Fruit fly (Drosophila melanogaster): Measurements from ENCODE around the gene CG6041.
A peak's percentile ranks its signal among the peaks of the same experiment; 100 is the strongest.

CG6041 gene

dm6 chrX:5900146-5901093 is 47.5 kb upstream of the CG6041 start, which contains the start of gene Act5C (continued):
- peak; percentile 95 for TF ChIP-seq Hnf4 (GFP tag; optimal IDR thresholded peaks at IDR 0.05)
- peak; percentile 66 for TF ChIP-seq Hr83 (GFP tag; optimal IDR thresholded peaks at IDR 0.05; ENCODE audit: poor library complexity, severe bottlenecking)

- TF ChIP-seq Vsx2 (GFP tag; optimal IDR thresholded peaks at IDR 0.05; ENCODE audit: partially characterized antibody) (no peak), ey (GFP tag; optimal IDR thresholded peaks at IDR 0.05) (peak; percentile 14), Abd-B (GFP tag; optimal IDR thresholded peaks at IDR 0.05) (no peak), brk (GFP tag; optimal IDR thresholded peaks at IDR 0.05) (peak; percentile 6), foxo (GFP tag; optimal IDR thresholded peaks at IDR 0.05) (peak in 1 of 2 experiments; percentile 42), br (GFP tag; optimal IDR thresholded peaks at IDR 0.05) (peak; percentile 33), N (GFP tag; optimal IDR thresholded peaks at IDR 0.05) (no peak), Rel (GFP tag; optimal IDR thresholded peaks at IDR 0.05) (no peak), Rel (tag; optimal IDR thresholded peaks at IDR 0.05) (peak; percentile 65), HLH106 (tag; optimal IDR thresholded peaks at IDR 0.05) (no peak), lola (GFP tag; optimal IDR thresholded peaks at IDR 0.05) (no peak), Sp1 (GFP tag; optimal IDR thresholded peaks at IDR 0.05) (peak; percentile 50), Hnf4 (GFP tag; optimal IDR thresholded peaks at IDR 0.05) (peak; percentile 55), sage (GFP tag; optimal IDR thresholded peaks at IDR 0.05) (no peak), Jra (GFP tag; optimal IDR thresholded peaks at IDR 0.05) (peak; percentile 10), rgr (GFP tag; optimal IDR thresholded peaks at IDR 0.05) (peak; percentile 26), CrebA (GFP tag; optimal IDR thresholded peaks at IDR 0.05; ENCODE audit: borderline replicate concordance) (no peak), psq (GFP tag; optimal IDR thresholded peaks at IDR 0.05) (peak; percentile 85), woc (GFP tag; optimal IDR thresholded peaks at IDR 0.05) (peak; percentile 40), sv (GFP tag; optimal IDR thresholded peaks at IDR 0.05) (peak; percentile 49), tai (GFP tag; optimal IDR thresholded peaks at IDR 0.05) (no peak), h (GFP tag; optimal IDR thresholded peaks at IDR 0.05) (peak; percentile 36), fru (GFP tag; optimal IDR thresholded peaks at IDR 0.05) (peak; percentile 65), Hr83 (GFP tag; optimal IDR thresholded peaks at IDR 0.05; ENCODE audit: poor library complexity, severe bottlenecking) (peak; percentile 60), OdsH (GFP tag; optimal IDR thresholded peaks at IDR 0.05) (no peak), Dif (GFP tag; optimal IDR thresholded peaks at IDR 0.05; ENCODE audit: partially characterized antibody) (peak; percentile 45), Myc (optimal IDR thresholded peaks at IDR 0.05) (no peak)
These were observed 46.2 kb upstream of the CG6041 start for dm6 chrX:5901628-5902213.

dm6 chrX:5902701-5903100 is 45.3 kb upstream of the CG6041 start:
- TF ChIP-seq ey (GFP tag; optimal IDR thresholded peaks at IDR 0.05) (no peak), Rel (GFP tag; optimal IDR thresholded peaks at IDR 0.05) (no peak), Rel (tag; optimal IDR thresholded peaks at IDR 0.05) (peak; percentile 52)

- peak in 1 of 2 experiments; percentile 26 for TF ChIP-seq foxo (GFP tag; optimal IDR thresholded peaks at IDR 0.05)
- TF ChIP-seq dmrt93B (GFP tag; optimal IDR thresholded peaks at IDR 0.05), result no peak
- TF ChIP-seq HLH106 (tag; optimal IDR thresholded peaks at IDR 0.05), result no peak
- TF ChIP-seq Myc (optimal IDR thresholded peaks at IDR 0.05), result no peak
- peak; percentile 43 for TF ChIP-seq sage (GFP tag; optimal IDR thresholded peaks at IDR 0.05)
- TF ChIP-seq psq (GFP tag; optimal IDR thresholded peaks at IDR 0.05), result peak; percentile 52
- no peak for TF ChIP-seq CG32264 (GFP tag; optimal IDR thresholded peaks at IDR 0.05)
- TF ChIP-seq brk (GFP tag; optimal IDR thresholded peaks at IDR 0.05), result peak; percentile 76
- no peak for TF ChIP-seq dsf (GFP tag; optimal IDR thresholded peaks at IDR 0.05; ENCODE audit: borderline replicate concordance)
- TF ChIP-seq Hr78 (GFP tag; optimal IDR thresholded peaks at IDR 0.05), result no peak
- no peak for TF ChIP-seq Dfd (GFP tag; optimal IDR thresholded peaks at IDR 0.05)
- TF ChIP-seq jim (GFP tag; optimal IDR thresholded peaks at IDR 0.05), result no peak
- TF ChIP-seq GATAd (GFP tag; optimal IDR thresholded peaks at IDR 0.05), result no peak
- peak; percentile 23 for TF ChIP-seq h (GFP tag; optimal IDR thresholded peaks at IDR 0.05)
- TF ChIP-seq Mio (GFP tag; optimal IDR thresholded peaks at IDR 0.05), result no peak
- peak; percentile 70 for TF ChIP-seq Dif (GFP tag; optimal IDR thresholded peaks at IDR 0.05; ENCODE audit: partially characterized antibody)
- TF ChIP-seq Hr83 (GFP tag; optimal IDR thresholded peaks at IDR 0.05; ENCODE audit: poor library complexity, severe bottlenecking), result peak; percentile 37
- no peak for TF ChIP-seq pan (optimal IDR thresholded peaks at IDR 0.05)
- no peak for TF ChIP-seq N (GFP tag; optimal IDR thresholded peaks at IDR 0.05)
- no peak for TF ChIP-seq Vsx2 (GFP tag; optimal IDR thresholded peaks at IDR 0.05; ENCODE audit: partially characterized antibody)
- peak; percentile 48 for TF ChIP-seq Hnf4 (GFP tag; optimal IDR thresholded peaks at IDR 0.05)
- TF ChIP-seq usp (GFP tag; optimal IDR thresholded peaks at IDR 0.05), result no peak
- TF ChIP-seq Sp1 (GFP tag; optimal IDR thresholded peaks at IDR 0.05), result no peak
- TF ChIP-seq fru (GFP tag; optimal IDR thresholded peaks at IDR 0.05), result peak; percentile 23
- TF ChIP-seq Rel (GFP tag; optimal IDR thresholded peaks at IDR 0.05), result no peak
- TF ChIP-seq Rel (tag; optimal IDR thresholded peaks at IDR 0.05), result peak; percentile 60
- TF ChIP-seq Jra (GFP tag; optimal IDR thresholded peaks at IDR 0.05), result peak; percentile 48
- peak; percentile 37 for TF ChIP-seq woc (GFP tag; optimal IDR thresholded peaks at IDR 0.05)
- TF ChIP-seq rgr (GFP tag; optimal IDR thresholded peaks at IDR 0.05), result peak; percentile 6
- no peak for TF ChIP-seq lola (GFP tag; optimal IDR thresholded peaks at IDR 0.05)
- TF ChIP-seq CrebA (GFP tag; optimal IDR thresholded peaks at IDR 0.05; ENCODE audit: borderline replicate concordance), result no peak
- TF ChIP-seq tai (GFP tag; optimal IDR thresholded peaks at IDR 0.05), result no peak
- no peak for TF ChIP-seq ey (GFP tag; optimal IDR thresholded peaks at IDR 0.05)
These were observed 43.4 kb upstream of the CG6041 start for dm6 chrX:5904377-5905085.

Data from whole organism, wandering third instar larva.